Worm (Caenorhabditis elegans): ENCODE data around the gene qua-1.

DNA sequence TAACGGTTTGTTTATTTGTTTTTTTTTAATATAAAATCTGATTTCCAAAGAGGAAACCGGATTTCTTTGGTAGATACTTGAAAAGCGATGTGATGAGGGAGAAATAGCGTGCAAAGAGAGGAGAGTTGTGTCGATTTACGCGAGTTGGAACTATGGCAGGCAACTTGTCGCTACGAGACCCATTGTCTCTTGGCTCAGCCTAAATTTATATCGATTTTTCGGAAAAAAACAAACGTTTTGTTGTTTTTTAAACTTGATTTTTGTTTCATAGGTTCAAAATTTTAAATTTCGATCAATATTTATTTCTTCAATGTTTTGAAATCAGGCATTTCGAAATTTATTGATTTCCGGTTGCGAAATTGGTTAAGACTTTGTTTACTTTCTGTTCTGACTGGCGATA is 17.8 kb downstream of the qua-1 start, which contains the start of gene M110.3:
- TF ChIP-seq ama-1 (optimal IDR thresholded peaks at IDR 0.05): no peak
- TF ChIP-seq ceh-36 (tag; optimal IDR thresholded peaks at IDR 0.05): no peak
- TF ChIP-seq hmbx-1 (tag; optimal IDR thresholded peaks at IDR 0.05): no peak
- no peak for TF ChIP-seq hmg-4 (GFP tag; optimal IDR thresholded peaks at IDR 0.05)
